Fruit fly (Drosophila melanogaster) whole organism, prepupa: ENCODE measurements around the gene CG31826.

Source experiments
- Blimp-1 ChIP-seq: fragments of 200-800 bp; sonication (Bioruptor generic); optimal IDR thresholded peaks from 3 replicates; lab custom pipeline; 2017; ENCODE audit warnings: missing biosample characterization, missing genetic modification characterization, mild to moderate bottlenecking, moderate library complexity, missing genetic modification reagents
- CG10631 ChIP-seq: fragments of 200-800 bp; sonication (Bioruptor generic); optimal IDR thresholded peaks from 2 replicates; lab custom pipeline; 2016; ENCODE audit warnings: missing biosample characterization, missing genetic modification characterization
- CG11294 ChIP-seq: fragments of 200-800 bp; sonication (Bioruptor generic); IDR thresholded peaks from 2 replicates; pipeline ENCODE4 v1.3.6; 2022; ENCODE audit warnings: missing biosample characterization, missing genetic modification characterization
- CG15336 ChIP-seq: fragments of 200-800 bp; sonication (Bioruptor generic); IDR thresholded peaks from 2 replicates; pipeline ENCODE4 v1.3.6; 2022; ENCODE audit warnings: missing biosample characterization, missing genetic modification characterization
- CG16779 ChIP-seq: fragments of 200-800 bp; sonication (Bioruptor generic); optimal IDR thresholded peaks from 3 replicates; lab custom pipeline; 2017; ENCODE audit warnings: missing biosample characterization, mild to moderate bottlenecking, missing genetic modification characterization
- CG3032 ChIP-seq: fragments of 200-800 bp; optimal IDR thresholded peaks from 2 replicates; lab custom pipeline; 2019; ENCODE audit warnings: missing biosample characterization, mild to moderate bottlenecking, missing genetic modification characterization, moderate library complexity
- CG31627 ChIP-seq: fragments of 200-800 bp; sonication (Bioruptor generic); optimal IDR thresholded peaks from 3 replicates; lab custom pipeline; 2016; ENCODE audit warnings: missing biosample characterization, missing genetic modification characterization
- CG32006 ChIP-seq: fragments of 200-800 bp; sonication (Bioruptor generic); optimal IDR thresholded peaks from 3 replicates; lab custom pipeline; 2017; ENCODE audit warnings: missing biosample characterization, mild to moderate bottlenecking, missing genetic modification characterization
- CG34406 ChIP-seq: fragments of 200-800 bp; sonication (Bioruptor generic); optimal IDR thresholded peaks from 3 replicates; lab custom pipeline; 2016; ENCODE audit warnings: missing biosample characterization, missing genetic modification characterization
- CG3919 ChIP-seq: fragments of 200-800 bp; sonication (Bioruptor generic); optimal IDR thresholded peaks from 3 replicates; lab custom pipeline; 2016; ENCODE audit warnings: missing biosample characterization, missing genetic modification characterization
- CG4318 ChIP-seq: fragments of 200-800 bp; sonication (Bioruptor generic); optimal IDR thresholded peaks from 3 replicates; lab custom pipeline; 2017; ENCODE audit warnings: missing biosample characterization, mild to moderate bottlenecking, missing genetic modification characterization
- CG6163 ChIP-seq: fragments of 200-800 bp; sonication (Bioruptor generic); IDR thresholded peaks from 3 replicates; pipeline ENCODE4 v1.3.6; 2022; ENCODE audit warnings: missing biosample characterization, missing genetic modification characterization
- CG6854 ChIP-seq: fragments of 200-800 bp; sonication (Bioruptor generic); optimal IDR thresholded peaks from 2 replicates; lab custom pipeline; 2017; ENCODE audit warnings: missing biosample characterization, mild to moderate bottlenecking, missing genetic modification characterization
- CG7368 ChIP-seq: fragments of 200-800 bp; sonication (Bioruptor generic); optimal IDR thresholded peaks from 3 replicates; lab custom pipeline; 2016; ENCODE audit warnings: missing biosample characterization, missing genetic modification characterization
- CG8319 ChIP-seq: fragments of 200-800 bp; sonication (Bioruptor generic); optimal IDR thresholded peaks from 3 replicates; lab custom pipeline; 2016; ENCODE audit warnings: missing biosample characterization, missing genetic modification characterization
- CG8632 ChIP-seq: fragments of 200-800 bp; sonication (Bioruptor generic); optimal IDR thresholded peaks from 3 replicates; lab custom pipeline; 2016; ENCODE audit warnings: missing biosample characterization, missing genetic modification characterization
- CG9139 ChIP-seq: fragments of 200-800 bp; sonication (Bioruptor generic); optimal IDR thresholded peaks from 3 replicates; lab custom pipeline; 2017; ENCODE audit warnings: missing biosample characterization, mild to moderate bottlenecking, missing genetic modification characterization
- Eip78C ChIP-seq: fragments of 200-800 bp; sonication (Bioruptor generic); peaks from one replicate; lab custom pipeline; 2016; ENCODE audit warnings: missing biosample characterization, missing genetic modification characterization
- Eip93F ChIP-seq: fragments of 200-800 bp; sonication (Bioruptor generic); optimal IDR thresholded peaks from 2 replicates; lab custom pipeline; 2016; ENCODE audit warnings: missing biosample characterization, mild to moderate bottlenecking, missing genetic modification characterization
- Ets96B ChIP-seq: fragments of 200-800 bp; optimal IDR thresholded peaks from 2 replicates; lab custom pipeline; 2019; ENCODE audit warnings: missing biosample characterization, mild to moderate bottlenecking, missing genetic modification characterization, moderate library complexity
- Hr38 ChIP-seq: sonication (Bioruptor generic); optimal IDR thresholded peaks from 2 replicates; lab custom pipeline; 2016; ENCODE audit warnings: missing biosample characterization, missing genetic modification characterization
- Lpt ChIP-seq: fragments of 200-800 bp; sonication (Bioruptor generic); optimal IDR thresholded peaks from 3 replicates; lab custom pipeline; 2016; ENCODE audit warnings: missing biosample characterization, missing genetic modification characterization
- OdsH ChIP-seq: fragments of 200-800 bp; sonication (Bioruptor generic); optimal IDR thresholded peaks from 3 replicates; lab custom pipeline; 2016; ENCODE audit warnings: missing biosample characterization, missing genetic modification characterization
- Sox102F ChIP-seq: fragments of 200-800 bp; sonication (Bioruptor generic); optimal IDR thresholded peaks from 2 replicates; lab custom pipeline; 2016; ENCODE audit warnings: missing biosample characterization, mild to moderate bottlenecking, missing genetic modification characterization
- achi ChIP-seq: fragments of 200-800 bp; sonication (Bioruptor generic); optimal IDR thresholded peaks from 3 replicates; lab custom pipeline; 2016; ENCODE audit warnings: missing biosample characterization, missing genetic modification characterization
- acj6 ChIP-seq: fragments of 200-800 bp; sonication (Bioruptor generic); optimal IDR thresholded peaks from 3 replicates; lab custom pipeline; 2016; ENCODE audit warnings: missing biosample characterization, missing genetic modification characterization
- cyc ChIP-seq: fragments of 200-800 bp; sonication (Bioruptor generic); optimal IDR thresholded peaks from 3 replicates; lab custom pipeline; 2016; ENCODE audit warnings: missing biosample characterization, missing genetic modification characterization
- dsx ChIP-seq: fragments of 200-800 bp; optimal IDR thresholded peaks from 3 replicates; lab custom pipeline; 2019; ENCODE audit warnings: missing biosample characterization, mild to moderate bottlenecking, missing genetic modification characterization, moderate library complexity; ENCODE audit not compliant: poor library complexity, severe bottlenecking
- eg ChIP-seq: fragments of 200-800 bp; sonication (Bioruptor generic); IDR thresholded peaks from 3 replicates; pipeline ENCODE4 v1.3.6; 2022; ENCODE audit warnings: missing biosample characterization, missing genetic modification characterization
- esn ChIP-seq: fragments of 200-800 bp; sonication (Bioruptor generic); optimal IDR thresholded peaks from 2 replicates; lab custom pipeline; 2016; ENCODE audit warnings: missing biosample characterization, mild to moderate bottlenecking, missing genetic modification characterization, moderate library complexity
- fd85E ChIP-seq: fragments of 200-800 bp; sonication (Bioruptor generic); optimal IDR thresholded peaks from 3 replicates; lab custom pipeline; 2016; ENCODE audit warnings: missing biosample characterization, missing genetic modification characterization
- lz ChIP-seq: fragments of 200-800 bp; sonication (Bioruptor generic); optimal IDR thresholded peaks from 3 replicates; lab custom pipeline; 2016; ENCODE audit warnings: missing biosample characterization, missing genetic modification characterization
- spab ChIP-seq: fragments of 200-800 bp; sonication (Bioruptor generic); optimal IDR thresholded peaks from 2 replicates; lab custom pipeline; 2017; ENCODE audit warnings: missing biosample characterization, mild to moderate bottlenecking, missing genetic modification characterization, missing genetic modification reagents
- ss ChIP-seq, 2 experiments: fragments of 200-800 bp; sonication (Bioruptor generic); optimal IDR thresholded peaks; 2 replicates in 1 of 2; 3 replicates in 1 of 2; lab custom pipeline; 2017 to 2018; ENCODE audit warnings: mild to moderate bottlenecking in 2 of 2, missing biosample characterization in 2 of 2, missing genetic modification characterization in 2 of 2, moderate library complexity in 1 of 2
- svp ChIP-seq: fragments of 200-800 bp; sonication (Bioruptor generic); peaks from one replicate; lab custom pipeline; 2016; ENCODE audit warnings: missing biosample characterization, missing genetic modification characterization
- topi ChIP-seq: fragments of 200-800 bp; sonication (Bioruptor generic); optimal IDR thresholded peaks from 3 replicates; lab custom pipeline; 2016; ENCODE audit warnings: missing biosample characterization, missing genetic modification characterization
- vri ChIP-seq: fragments of 200-800 bp; sonication (Bioruptor generic); optimal IDR thresholded peaks from 3 replicates; lab custom pipeline; 2016; ENCODE audit warnings: missing biosample characterization, mild to moderate bottlenecking, missing genetic modification characterization

Gene CG31826

DNA sequence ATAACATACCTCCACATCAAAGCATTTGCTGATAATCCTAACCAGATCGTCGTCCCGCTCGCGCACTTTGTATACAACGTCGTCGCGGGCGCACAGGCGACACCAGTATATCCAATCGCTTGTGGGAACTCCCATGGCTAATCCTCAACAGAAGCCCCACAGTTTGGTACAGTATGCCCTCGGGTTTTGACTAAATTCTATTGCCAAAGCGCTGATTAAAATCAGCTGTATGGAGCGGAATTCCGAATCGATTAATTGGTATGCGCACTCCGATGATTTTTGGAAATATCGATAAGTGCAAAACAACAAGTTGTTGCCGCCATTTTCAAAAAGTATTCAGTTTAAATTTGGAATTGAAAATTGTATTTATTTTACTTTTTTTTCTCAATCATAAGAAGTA, 4.8 kb downstream of the CG31826 start, which contains the start of gene wek:
Gene wek, minus strand, starts transcription at position 253 of the 400 bp plus-strand sequence.
- TF ChIP-seq spab (GFP tag; lab: Kevin White, UChicago), result no peak

DNA sequence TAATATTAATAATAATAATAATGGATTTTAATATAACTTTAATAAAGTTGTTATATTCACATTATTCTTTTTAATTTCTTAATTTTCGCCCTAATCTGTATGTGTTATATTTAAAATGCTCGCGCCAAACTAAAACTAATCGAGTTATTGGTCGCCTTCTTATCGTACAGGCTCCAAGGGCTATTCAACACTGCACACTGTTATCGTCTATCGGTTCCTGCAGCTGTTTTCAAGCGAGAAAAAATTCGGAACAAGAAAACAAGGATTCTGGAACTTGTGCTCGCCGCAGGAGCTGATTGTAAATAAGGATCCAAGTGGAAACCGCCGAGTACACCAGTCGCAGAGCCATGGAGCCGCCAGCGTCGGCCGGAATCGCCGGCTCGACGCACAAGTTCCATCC, 8.9 kb downstream of the CG31826 start, which contains the start of gene CG3793:
Gene CG3793, plus strand, starts transcription at position 192 of the 400 bp plus-strand sequence.
- TF ChIP-seq topi (no peak), CG8632 (GFP tag; lab: Kevin White, UChicago) (no peak), Lpt (no peak), CG4318 (no peak), CG32006 (GFP tag; lab: Kevin White, UChicago) (no peak), CG10631 (no peak), Eip93F (GFP tag; lab: Kevin White, UChicago) (no peak), CG34406 (GFP tag; lab: Kevin White, UChicago) (no peak), acj6 (GFP tag; lab: Kevin White, UChicago) (no peak), ss (GFP tag; optimal IDR thresholded peaks at IDR 0.05; lab: Kevin White, UChicago) (no peak), dsx (GFP tag; lab: Kevin White, UChicago) (no peak), CG3919 (GFP tag; lab: Kevin White, UChicago) (no peak), CG3032 (tag; lab: Kevin White, UChicago) (no peak), esn (GFP tag; lab: Kevin White, UChicago) (no peak), lz (GFP tag; lab: Kevin White, UChicago) (no peak)

dm6 chr2L:15763401-15763800, 9.5 kb downstream of the CG31826 start:
- TF ChIP-seq CG7368 (GFP tag; lab: Kevin White, UChicago) (no peak), Ets96B (no peak), Hr38 (GFP tag; lab: Kevin White, UChicago) (no peak)

DNA sequence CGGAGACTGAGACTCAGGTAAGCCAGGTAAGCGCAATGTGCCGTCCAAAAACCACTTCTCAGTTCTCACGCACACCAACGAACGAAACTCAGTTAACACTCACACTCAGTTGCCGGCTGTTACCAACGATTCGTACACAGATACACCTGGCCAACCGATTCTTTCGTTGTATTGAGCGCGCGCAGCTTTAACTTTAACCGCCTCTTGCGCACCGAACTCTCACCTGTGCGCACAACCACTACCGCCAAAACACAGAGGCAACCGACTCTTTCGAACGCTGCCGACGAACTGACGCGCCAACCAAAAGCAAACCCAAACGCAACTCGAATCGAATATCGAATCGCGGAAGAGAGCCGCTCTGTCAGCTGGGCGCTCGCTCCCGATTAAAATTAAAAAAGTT, 10.4 kb downstream of the CG31826 start, which contains the start of gene Gli:
Gene Gli, minus strand, starts transcription at position 293 of the 400 bp plus-strand sequence.
- TF ChIP-seq OdsH (GFP tag; lab: Kevin White, UChicago) (no peak), CG6854 (GFP tag; lab: Kevin White, UChicago) (peak; percentile 64), CG11294 (GFP tag; lab: Robert Waterston, UW) (peak; percentile 13; the same call in 1 of the 2 replicates), esn (GFP tag; lab: Kevin White, UChicago) (no peak), CG8319 (GFP tag; lab: Kevin White, UChicago) (no peak), CG8632 (GFP tag; lab: Kevin White, UChicago) (no peak), Sox102F (no peak), cyc (GFP tag; lab: Kevin White, UChicago) (no peak), CG16779 (tag; lab: Kevin White, UChicago) (no peak), Hr38 (GFP tag; lab: Kevin White, UChicago) (no peak), dsx (GFP tag; lab: Kevin White, UChicago) (no peak), CG6163 (peak; percentile 70; the same call in 2 of the 3 replicates), CG31627 (no peak), Eip93F (GFP tag; lab: Kevin White, UChicago) (peak; percentile 42), vri (no peak), Lpt (peak; percentile 57), svp (GFP tag; lab: Kevin White, UChicago) (peak; percentile 63), eg (GFP tag; lab: Robert Waterston, UW) (peak; percentile 52; the same call in 2 of the 3 replicates), achi (GFP tag; lab: Kevin White, UChicago) (no peak), Blimp-1 (GFP tag; lab: Kevin White, UChicago) (no peak), Eip78C (GFP tag; lab: Kevin White, UChicago) (no peak), CG10631 (no peak), fd85E (GFP tag; lab: Kevin White, UChicago) (no peak), CG15336 (GFP tag; lab: Robert Waterston, UW) (peak; percentile 44; the same call in 1 of the 2 replicates), Ets96B (no peak), CG4318 (no peak), CG9139 (GFP tag; lab: Kevin White, UChicago) (no peak)
